Worm (Caenorhabditis elegans) whole organism, L4 larva: ENCODE measurements around the gene rbm-39.
A peak's percentile ranks its signal among the peaks of the same experiment; 100 is the strongest.

Experiments used
- D1046.2 ChIP-seq: fragments of 200-800 bp; sonication (Bioruptor generic); IDR thresholded peaks from 2 replicates; pipeline ENCODE4 v1.3.6; 2022; ENCODE audit warnings: missing genetic modification characterization, missing compliant biosample characterization
- F49E8.2 ChIP-seq: sonication (generic microtip); optimal IDR thresholded peaks from 2 replicates; lab custom pipeline; 2016; ENCODE audit warnings: missing compliant biosample characterization, mild to moderate bottlenecking, missing genetic modification characterization, borderline replicate concordance
- T20F7.1 ChIP-seq: fragments of 200-800 bp; sonication (Bioruptor generic); optimal IDR thresholded peaks from 2 replicates; lab custom pipeline; 2018; ENCODE audit warnings: mild to moderate bottlenecking, missing genetic modification characterization, missing compliant biosample characterization
- T26A8.4 ChIP-seq: fragments of 200-800 bp; sonication (Bioruptor generic); IDR thresholded peaks from 2 replicates; pipeline ENCODE4 v1.3.6; 2022; ENCODE audit warnings: missing genetic modification characterization, missing compliant biosample characterization
- Y105C5A.15 ChIP-seq: fragments of 200-800 bp; sonication (Bioruptor generic); IDR thresholded peaks from 2 replicates; pipeline ENCODE4 v1.3.6; 2022; ENCODE audit warnings: missing genetic modification characterization, missing compliant biosample characterization
- ZK337.2 ChIP-seq: fragments of 200-800 bp; sonication (Bioruptor generic); IDR thresholded peaks from 2 replicates; pipeline ENCODE4 v1.3.6; 2022; ENCODE audit warnings: missing genetic modification reagents, missing genetic modification characterization, missing compliant biosample characterization
- ZK546.5 ChIP-seq, 2 experiments: sonication (generic microtip); optimal IDR thresholded peaks; 2 replicates each; lab custom pipeline; 2017; ENCODE audit warnings: missing biosample characterization in 2 of 2, missing genetic modification characterization in 2 of 2
- aly-2 ChIP-seq: sonication (generic microtip); optimal IDR thresholded peaks from 2 replicates; lab custom pipeline; 2018; ENCODE audit warnings: missing biosample characterization, missing genetic modification characterization
- ama-1 ChIP-seq: fragments of 150-350 bp; optimal IDR thresholded peaks from 2 replicates; lab custom pipeline; 2014; ENCODE audit warnings: inconsistent platforms, mixed read lengths
- ceh-28 ChIP-seq: fragments of 150-350 bp; optimal IDR thresholded peaks from 2 replicates; lab custom pipeline; 2014; ENCODE audit warnings: missing biosample characterization, missing genetic modification reagents, missing genetic modification characterization
- ceh-44 ChIP-seq: fragments of 200-800 bp; sonication (Bioruptor generic); IDR thresholded peaks from 2 replicates; pipeline ENCODE4 v1.3.6; 2022; ENCODE audit warnings: missing genetic modification reagents, missing genetic modification characterization, missing compliant biosample characterization
- ces-1 ChIP-seq: fragments of 150-350 bp; sonication (generic microtip); optimal IDR thresholded peaks from 4 replicates; lab custom pipeline; 2014; ENCODE audit warnings: missing biosample characterization, missing genetic modification reagents, missing genetic modification characterization
- ctbp-1 ChIP-seq: fragments of 200-800 bp; sonication (Bioruptor generic); IDR thresholded peaks from 2 replicates; pipeline ENCODE4 v1.3.6; 2022; ENCODE audit warnings: missing genetic modification reagents, missing genetic modification characterization, missing compliant biosample characterization
- daf-12 ChIP-seq: fragments of 150-350 bp; optimal IDR thresholded peaks from 2 replicates; lab custom pipeline; 2014; ENCODE audit warnings: missing biosample characterization, missing genetic modification reagents, missing genetic modification characterization
- daf-19 ChIP-seq: fragments of 200-800 bp; sonication (Bioruptor generic); conservative IDR thresholded peaks from 2 replicates; pipeline ENCODE4 v1.3.6; 2022; ENCODE audit warnings: missing genetic modification characterization, missing compliant biosample characterization
- daf-8 ChIP-seq: fragments of 200-800 bp; sonication (Bioruptor generic); IDR thresholded peaks from 2 replicates; pipeline ENCODE4 v1.3.6; 2022; ENCODE audit warnings: missing genetic modification characterization, missing compliant biosample characterization
- dmd-9 ChIP-seq: fragments of 200-800 bp; sonication (Bioruptor generic); IDR thresholded peaks from 2 replicates; pipeline ENCODE4 v1.3.6; 2022; ENCODE audit warnings: missing genetic modification reagents, missing genetic modification characterization, missing compliant biosample characterization
- duxl-1 ChIP-seq: sonication (generic microtip); optimal IDR thresholded peaks from 2 replicates; lab custom pipeline; 2016; ENCODE audit warnings: mild to moderate bottlenecking, missing genetic modification characterization, moderate library complexity, missing compliant biosample characterization; ENCODE audit not compliant: poor library complexity
- egl-43 ChIP-seq: fragments of 200-800 bp; sonication (Bioruptor generic); IDR thresholded peaks from 2 replicates; pipeline ENCODE4 v1.3.6; 2022; ENCODE audit warnings: missing genetic modification reagents, missing genetic modification characterization, missing compliant biosample characterization
- fkh-10 ChIP-seq: fragments of 150-350 bp; optimal IDR thresholded peaks from 2 replicates; lab custom pipeline; 2014; ENCODE audit warnings: missing biosample characterization, missing genetic modification reagents, missing genetic modification characterization
- fos-1 ChIP-seq: fragments of 150-350 bp; optimal IDR thresholded peaks from 2 replicates; lab custom pipeline; 2014; ENCODE audit warnings: missing biosample characterization, missing genetic modification characterization
- gei-8 ChIP-seq: fragments of 200-800 bp; sonication (Bioruptor generic); optimal IDR thresholded peaks from 2 replicates; lab custom pipeline; 2018; ENCODE audit warnings: mild to moderate bottlenecking, missing genetic modification characterization, missing compliant biosample characterization
- hlh-11 ChIP-seq: fragments of 200-800 bp; sonication (Bioruptor generic); optimal IDR thresholded peaks from 2 replicates; lab custom pipeline; 2018; ENCODE audit warnings: mild to moderate bottlenecking, missing genetic modification characterization, missing compliant biosample characterization
- hmg-1.1 ChIP-seq: fragments of 200-800 bp; sonication (Bioruptor generic); IDR thresholded peaks from 2 replicates; pipeline ENCODE4 v1.3.6; 2022; ENCODE audit warnings: missing genetic modification reagents, missing genetic modification characterization, missing compliant biosample characterization
- jun-1 ChIP-seq: fragments of 150-350 bp; optimal IDR thresholded peaks from 2 replicates; lab custom pipeline; 2014; ENCODE audit warnings: missing biosample characterization, missing genetic modification reagents, missing genetic modification characterization
- lim-7 ChIP-seq: fragments of 200-800 bp; sonication (Bioruptor generic); IDR thresholded peaks from 2 replicates; pipeline ENCODE4 v1.3.6; 2022; ENCODE audit warnings: missing genetic modification characterization, missing compliant biosample characterization
- lin-1 ChIP-seq: fragments of 200-800 bp; sonication (Bioruptor generic); IDR thresholded peaks from 2 replicates; pipeline ENCODE4 v1.3.6; 2022; ENCODE audit warnings: missing genetic modification reagents, missing genetic modification characterization, missing compliant biosample characterization
- lin-13 ChIP-seq: fragments of 150-350 bp; optimal IDR thresholded peaks from 2 replicates; lab custom pipeline; 2014; ENCODE audit warnings: missing biosample characterization, missing genetic modification reagents, missing genetic modification characterization
- lin-15B ChIP-seq: fragments of 150-350 bp; sonication (generic microtip); optimal IDR thresholded peaks from 3 replicates; lab custom pipeline; 2014; ENCODE audit warnings: missing biosample characterization, missing genetic modification characterization
- lin-29 ChIP-seq: fragments of 200-800 bp; sonication (Bioruptor generic); IDR thresholded peaks from 2 replicates; pipeline ENCODE4 v1.3.6; 2022; ENCODE audit warnings: missing genetic modification reagents, missing genetic modification characterization, missing compliant biosample characterization
- lin-39 ChIP-seq: fragments of 150-350 bp; optimal IDR thresholded peaks from 2 replicates; lab custom pipeline; 2014; ENCODE audit warnings: missing biosample characterization, missing genetic modification reagents, missing genetic modification characterization
- lsy-2 ChIP-seq, 2 experiments: fragments of 150-350 bp in 1 of 2; sonication (generic microtip) in 1 of 2; optimal IDR thresholded peaks; 2 replicates each; lab custom pipeline; 2014 to 2017; ENCODE audit warnings: missing biosample characterization in 2 of 2, missing genetic modification characterization in 2 of 2
- mes-2 ChIP-seq: sonication (generic microtip); optimal IDR thresholded peaks from 2 replicates; lab custom pipeline; 2016; ENCODE audit warnings: missing genotype, mild to moderate bottlenecking, missing genetic modification characterization, missing compliant biosample characterization; ENCODE audit not compliant: poor library complexity, severe bottlenecking
- nhr-237 ChIP-seq: sonication (generic microtip); optimal IDR thresholded peaks from 2 replicates; lab custom pipeline; 2017; ENCODE audit warnings: missing biosample characterization, missing genetic modification characterization
- nhr-42 ChIP-seq: fragments of 200-800 bp; sonication (Bioruptor generic); IDR thresholded peaks from 2 replicates; pipeline ENCODE4 v1.3.6; 2022; ENCODE audit warnings: missing genetic modification characterization, missing compliant biosample characterization
- nhr-76 ChIP-seq: fragments of 150-350 bp; optimal IDR thresholded peaks from 2 replicates; lab custom pipeline; 2014; ENCODE audit warnings: missing biosample characterization, missing genetic modification characterization
- nhr-77 ChIP-seq: fragments of 150-350 bp; optimal IDR thresholded peaks from 2 replicates; lab custom pipeline; 2014; ENCODE audit warnings: missing biosample characterization, missing genetic modification characterization
- php-3 ChIP-seq: fragments of 200-800 bp; sonication (Bioruptor generic); IDR thresholded peaks from 2 replicates; pipeline ENCODE4 v1.3.6; 2022; ENCODE audit warnings: missing genetic modification reagents, missing genetic modification characterization, missing compliant biosample characterization
- saeg-2 ChIP-seq: fragments of 200-800 bp; sonication (Bioruptor generic); IDR thresholded peaks from 2 replicates; pipeline ENCODE4 v1.3.6; 2022; ENCODE audit warnings: missing genetic modification reagents, missing genetic modification characterization, missing compliant biosample characterization
- sdz-12 ChIP-seq: fragments of 200-800 bp; sonication (Bioruptor generic); optimal IDR thresholded peaks from 2 replicates; lab custom pipeline; 2018; ENCODE audit warnings: mild to moderate bottlenecking, missing genetic modification characterization, missing compliant biosample characterization
- set-16 ChIP-seq: fragments of 200-800 bp; sonication (Bioruptor generic); IDR thresholded peaks from 2 replicates; pipeline ENCODE4 v1.3.6; 2022; ENCODE audit warnings: missing genetic modification reagents, missing genetic modification characterization, missing compliant biosample characterization
- snpc-1.2 ChIP-seq: fragments of 200-800 bp; sonication (Bioruptor generic); IDR thresholded peaks from 2 replicates; pipeline ENCODE4 v1.3.6; 2022; ENCODE audit warnings: missing genetic modification reagents, missing genetic modification characterization, missing compliant biosample characterization
- snpc-4 ChIP-seq: fragments of 150-350 bp; optimal IDR thresholded peaks from 2 replicates; lab custom pipeline; 2014; ENCODE audit warnings: missing biosample characterization, missing genetic modification characterization
- unc-39 ChIP-seq: sonication (generic microtip); optimal IDR thresholded peaks from 2 replicates; lab custom pipeline; 2017; ENCODE audit warnings: missing biosample characterization, missing genetic modification characterization
- unc-62 ChIP-seq, 3 experiments: fragments of 150-350 bp in 1 of 3; sonication (generic microtip); optimal IDR thresholded peaks in 2 of 3; peaks in 1 of 3; 1 replicate in 1 of 3; 2 replicates in 2 of 3; lab custom pipeline; 2014 to 2017; ENCODE audit warnings: missing biosample characterization in 3 of 3, missing genetic modification characterization in 3 of 3, missing genetic modification reagents in 3 of 3, missing genotype in 1 of 3
- vab-7 ChIP-seq: fragments of 200-800 bp; sonication (Bioruptor generic); IDR thresholded peaks from 2 replicates; pipeline ENCODE4 v1.3.6; 2022; ENCODE audit warnings: missing genetic modification reagents, missing genetic modification characterization, missing compliant biosample characterization
- zag-1 ChIP-seq: fragments of 150-350 bp; optimal IDR thresholded peaks from 2 replicates; lab custom pipeline; 2014; ENCODE audit warnings: missing biosample characterization, missing genetic modification characterization
- zip-2 ChIP-seq: fragments of 150-350 bp; optimal IDR thresholded peaks from 2 replicates; lab custom pipeline; 2014; ENCODE audit warnings: missing biosample characterization, missing genetic modification characterization

The rbm-39 gene

DNA sequence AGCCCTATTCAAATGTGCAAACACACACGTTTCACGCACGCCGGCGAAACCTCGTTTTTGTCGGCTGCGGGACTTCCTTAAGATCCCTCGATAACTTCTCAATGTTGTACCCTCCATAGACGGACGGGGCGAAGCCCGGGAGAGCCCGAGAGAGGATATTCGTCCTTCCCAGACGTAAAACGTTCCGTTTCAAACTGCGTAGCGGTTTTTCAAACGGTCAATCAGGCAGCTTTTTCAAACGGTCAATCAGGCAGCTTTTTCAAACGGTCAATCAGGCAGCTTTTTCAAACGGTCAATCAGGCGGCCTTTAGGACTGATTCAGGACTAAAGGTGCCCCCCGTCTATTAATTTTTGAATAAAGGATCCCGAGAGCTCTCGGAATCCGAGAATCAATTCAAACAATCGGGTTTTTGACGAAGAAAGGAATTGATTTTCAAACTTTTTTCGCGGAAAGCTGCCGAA, 21.2 kb upstream of the rbm-39 start (continued):
- TF ChIP-seq ceh-28 (tag; lab: Kevin White, UChicago) (no peak), ceh-44 (GFP tag; lab: Robert Waterston, UW) (0 out of 2 replicates have a peak, but pooled peaks have one; percentile 3), nhr-237 (no peak), unc-39 (no peak), ZK337.2 (GFP tag; lab: Robert Waterston, UW) (no peak), set-16 (peak; percentile 18; the same call in 1 of the 2 replicates), sdz-12 (GFP tag; lab: Kevin White, UChicago) (no peak), Y105C5A.15 (GFP tag; lab: Robert Waterston, UW) (0 out of 2 replicates have a peak, but pooled peaks have one; percentile 23), lin-29 (GFP tag; lab: Robert Waterston, UW) (no peak), T20F7.1 (GFP tag; lab: Kevin White, UChicago) (no peak), aly-2 (tag; lab: Kevin White, UChicago) (no peak), dmd-9 (GFP tag; lab: Robert Waterston, UW) (peak; percentile 53; the same call in 1 of the 2 replicates), hlh-11 (tag; lab: Kevin White, UChicago) (peak; percentile 29), saeg-2 (GFP tag; lab: Robert Waterston, UW) (no peak), zag-1 (tag; lab: Kevin White, UChicago) (no peak), php-3 (no peak; the same call in 1 of the 2 replicates), nhr-77 (tag; lab: Kevin White, UChicago) (no peak), lim-7 (GFP tag; lab: Robert Waterston, UW) (0 out of 2 replicates have a peak, but pooled peaks have one; percentile 69), zip-2 (tag; lab: Kevin White, UChicago) (no peak), ama-1 (lab: Kevin White, UChicago) (peak; percentile 95), gei-8 (GFP tag; lab: Kevin White, UChicago) (peak; percentile 51), fkh-10 (no peak), fos-1 (no peak), daf-8 (no peak), jun-1 (tag; lab: Kevin White, UChicago) (no peak), D1046.2 (GFP tag; lab: Robert Waterston, UW) (no peak), snpc-4 (tag; lab: Kevin White, UChicago) (peak; percentile 79), T26A8.4 (peak; percentile 85), vab-7 (no peak), unc-62 (GFP tag; optimal IDR thresholded peaks at IDR 0.05 in 1 of 2; lab: Kevin White, UChicago) (no peak), unc-62 (tag; optimal IDR thresholded peaks at IDR 0.05; lab: Kevin White, UChicago) (no peak), ces-1 (GFP tag; lab: Kevin White, UChicago) (no peak), egl-43 (GFP tag; lab: Robert Waterston, UW) (peak; percentile 71; the same call in 1 of the 2 replicates), lin-13 (peak; percentile 41), F49E8.2 (tag; lab: Kevin White, UChicago) (peak; percentile 94), hmg-1.1 (GFP tag; lab: Robert Waterston, UW) (no peak), nhr-42 (0 out of 2 replicates have a peak, but pooled peaks have one; percentile 23), ctbp-1 (peak; percentile 41; the same call in 1 of the 2 replicates), nhr-76 (tag; lab: Kevin White, UChicago) (no peak), daf-12 (tag; lab: Kevin White, UChicago) (no peak), lsy-2 (tag; optimal IDR thresholded peaks at IDR 0.05; lab: Kevin White, UChicago) (peak in 1 of 2 experiments; percentile 20), mes-2 (tag; lab: Kevin White, UChicago) (peak; percentile 32), lin-1 (GFP tag; lab: Robert Waterston, UW) (peak; percentile 55; the same call in 1 of the 2 replicates), daf-19 (GFP tag; lab: Robert Waterston, UW) (no peak), snpc-1.2 (GFP tag; lab: Robert Waterston, UW) (peak; percentile 74), lin-15B (tag; lab: Kevin White, UChicago) (no peak), lin-39 (tag; lab: Kevin White, UChicago) (no peak), duxl-1 (tag; lab: Kevin White, UChicago) (peak; percentile 27), ZK546.5 (tag; optimal IDR thresholded peaks at IDR 0.05; lab: Kevin White, UChicago) (no peak)
